Worm (Caenorhabditis elegans) whole organism, young adult: ENCODE measurements around the gene npa-1.

Source experiments
- C17E4.6 ChIP-seq: fragments of 200-800 bp; sonication (Bioruptor generic); IDR thresholded peaks from 2 replicates; pipeline ENCODE4 v1.3.6; 2022; ENCODE audit warnings: missing genetic modification reagents, missing genetic modification characterization, missing compliant biosample characterization
- nfya-1 ChIP-seq: sonication (generic microtip); optimal IDR thresholded peaks from 2 replicates; lab custom pipeline; 2017; ENCODE audit warnings: antibody characterized with exemption, missing compliant biosample characterization, missing genetic modification characterization, borderline replicate concordance; ENCODE audit not compliant: insufficient read depth

DNA sequence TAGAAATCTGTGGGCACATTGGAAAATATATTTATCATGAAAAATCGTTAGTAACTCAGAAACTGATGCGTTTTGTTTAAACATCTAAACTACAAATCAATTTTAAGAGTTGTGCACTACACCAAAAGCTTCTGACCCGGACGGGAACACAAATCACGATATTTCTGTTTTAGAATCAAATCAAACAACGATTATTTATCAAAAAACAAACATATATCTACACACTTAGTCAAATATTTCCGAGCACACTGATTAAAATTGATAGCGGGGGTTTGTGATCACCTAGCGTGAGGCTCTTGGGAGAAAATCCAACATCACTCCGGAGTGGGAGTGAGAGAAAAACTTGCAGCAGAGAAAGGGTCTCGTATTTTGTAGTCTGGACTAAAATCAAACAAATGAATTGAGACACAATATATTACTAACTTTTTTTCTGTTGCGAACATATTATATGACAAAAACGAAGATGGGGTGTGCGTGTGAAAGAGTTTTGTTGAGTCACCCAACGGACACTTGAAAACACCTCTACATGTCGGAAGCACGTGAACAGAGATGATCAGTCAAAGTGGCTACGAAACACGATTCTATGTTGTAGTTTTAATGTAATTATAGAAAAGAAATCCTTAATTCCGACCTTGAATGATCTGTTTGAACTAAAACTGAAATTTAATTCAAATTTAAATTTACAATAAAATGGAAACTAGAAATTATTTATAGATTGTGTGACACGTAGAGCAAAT lies 19.8 kb downstream of the npa-1 start:
- TF ChIP-seq nfya-1 = no peak
- TF ChIP-seq C17E4.6 = no peak
